Fruit fly (Drosophila melanogaster) whole organism, embryonic: ENCODE data around the gene ATPsynB.

Experiments
- Aef1 ChIP-seq: fragments of 200-800 bp; sonication (Bioruptor generic); IDR thresholded peaks from 3 replicates; pipeline ENCODE4 v1.3.6; 2022; ENCODE audit warnings: missing biosample characterization, missing genetic modification characterization
- Atf3 ChIP-seq: fragments of 200-800 bp; sonication (Bioruptor generic); optimal IDR thresholded peaks from 3 replicates; lab custom pipeline; 2016; ENCODE audit warnings: missing biosample characterization, missing genetic modification characterization
- C15 ChIP-seq: fragments of 200-800 bp; sonication (Bioruptor generic); IDR thresholded peaks from 3 replicates; pipeline ENCODE4 v1.3.6; 2022; ENCODE audit warnings: missing biosample characterization, missing genetic modification characterization
- CG10209 ChIP-seq: fragments of 200-800 bp; sonication (Bioruptor generic); optimal IDR thresholded peaks from 3 replicates; lab custom pipeline; 2017; ENCODE audit warnings: missing biosample characterization, mild to moderate bottlenecking, missing genetic modification characterization, missing genetic modification reagents
- CG10267 ChIP-seq: fragments of 200-800 bp; sonication (Bioruptor generic); optimal IDR thresholded peaks from 2 replicates; lab custom pipeline; 2018; ENCODE audit warnings: missing biosample characterization, mild to moderate bottlenecking, missing genetic modification characterization, moderate library complexity
- CG10321 ChIP-seq: fragments of 200-800 bp; sonication (Bioruptor generic); IDR thresholded peaks from 2 replicates; pipeline ENCODE4 v1.3.6; 2022; ENCODE audit warnings: missing biosample characterization, missing genetic modification characterization
- CG10654 ChIP-seq: fragments of 200-800 bp; sonication (Bioruptor generic); optimal IDR thresholded peaks from 2 replicates; lab custom pipeline; 2016; ENCODE audit warnings: missing biosample characterization, missing genetic modification characterization
- CG11695 ChIP-seq: fragments of 200-800 bp; sonication (Bioruptor generic); IDR thresholded peaks from 3 replicates; pipeline ENCODE4 v1.3.6; 2022; ENCODE audit warnings: missing biosample characterization, missing genetic modification characterization
- CG12104 ChIP-seq: fragments of 200-800 bp; sonication (Bioruptor generic); optimal IDR thresholded peaks from 3 replicates; lab custom pipeline; 2016; ENCODE audit warnings: missing biosample characterization, missing genetic modification characterization
- CG13287 ChIP-seq: fragments of 200-800 bp; sonication (Bioruptor generic); IDR thresholded peaks from 2 replicates; pipeline ENCODE4 v1.3.6; 2022; ENCODE audit warnings: missing biosample characterization, missing genetic modification characterization; ENCODE audit not compliant: partially characterized antibody
- CG15601 ChIP-seq: fragments of 200-800 bp; sonication (Bioruptor generic); optimal IDR thresholded peaks from 3 replicates; lab custom pipeline; 2019; ENCODE audit warnings: missing biosample characterization, mild to moderate bottlenecking, missing genetic modification characterization, moderate library complexity
- CG1602 ChIP-seq: fragments of 200-800 bp; sonication (Bioruptor generic); optimal IDR thresholded peaks from 3 replicates; lab custom pipeline; 2016; ENCODE audit warnings: missing biosample characterization, missing genetic modification characterization
- CG3163 ChIP-seq: fragments of 200-800 bp; sonication (Bioruptor generic); optimal IDR thresholded peaks from 3 replicates; lab custom pipeline; 2016; ENCODE audit warnings: missing biosample characterization, missing genetic modification characterization
- CG32772 ChIP-seq: fragments of 200-800 bp; sonication (Bioruptor generic); IDR thresholded peaks from 2 replicates; pipeline ENCODE4 v1.3.6; 2022; ENCODE audit warnings: missing biosample characterization, missing genetic modification characterization
- CG3281 ChIP-seq: fragments of 200-800 bp; sonication (Bioruptor generic); optimal IDR thresholded peaks from 3 replicates; lab custom pipeline; 2017; ENCODE audit warnings: missing biosample characterization, mild to moderate bottlenecking, missing genetic modification characterization
- CG4404 ChIP-seq: fragments of 200-800 bp; sonication (Bioruptor generic); IDR thresholded peaks from 2 replicates; pipeline ENCODE4 v1.3.6; 2022; ENCODE audit warnings: missing biosample characterization, missing genetic modification characterization
- CG4854 ChIP-seq: fragments of 200-800 bp; sonication (Bioruptor generic); optimal IDR thresholded peaks from 2 replicates; lab custom pipeline; 2016; ENCODE audit warnings: missing biosample characterization, missing genetic modification characterization, inconsistent platforms
- CG5180 ChIP-seq: fragments of 200-800 bp; sonication (Bioruptor generic); optimal IDR thresholded peaks from 3 replicates; lab custom pipeline; 2017; ENCODE audit warnings: missing biosample characterization, missing genetic modification characterization, mild to moderate bottlenecking, moderate library complexity, missing genetic modification reagents
- CG6254 ChIP-seq: fragments of 200-800 bp; sonication (Bioruptor generic); optimal IDR thresholded peaks from 3 replicates; lab custom pipeline; 2017; ENCODE audit warnings: mild to moderate bottlenecking, missing biosample characterization, missing genetic modification reagents, missing genetic modification characterization
- CG6765 ChIP-seq: fragments of 200-800 bp; sonication (Bioruptor generic); optimal IDR thresholded peaks from 3 replicates; lab custom pipeline; 2017; ENCODE audit warnings: missing biosample characterization, mild to moderate bottlenecking, missing genetic modification characterization
- CG8388 ChIP-seq: fragments of 200-800 bp; sonication (Bioruptor generic); optimal IDR thresholded peaks from 2 replicates; lab custom pipeline; 2019; ENCODE audit warnings: missing biosample characterization, mild to moderate bottlenecking, missing genetic modification characterization, moderate library complexity
- CG8478 ChIP-seq: fragments of >200 bp; optimal IDR thresholded peaks from 2 replicates; lab custom pipeline; 2018
- CrebB ChIP-seq: fragments of 200-800 bp; sonication (Bioruptor generic); optimal IDR thresholded peaks from 3 replicates; lab custom pipeline; 2018; ENCODE audit warnings: missing biosample characterization, mild to moderate bottlenecking, missing genetic modification characterization
- Dip2 ChIP-seq: fragments of 200-800 bp; sonication (Bioruptor generic); IDR thresholded peaks from 2 replicates; pipeline ENCODE4 v1.3.6; 2022; ENCODE audit warnings: missing biosample characterization, missing genetic modification characterization
- Doc2 ChIP-seq: fragments of 200-800 bp; sonication (Bioruptor generic); IDR thresholded peaks from 2 replicates; pipeline ENCODE4 v1.3.6; 2022; ENCODE audit warnings: missing biosample characterization, missing genetic modification characterization
- Doc3 ChIP-seq: fragments of 200-800 bp; sonication (Bioruptor generic); IDR thresholded peaks from 3 replicates; pipeline ENCODE4 v1.3.6; 2022; ENCODE audit warnings: missing biosample characterization, missing genetic modification characterization; ENCODE audit not compliant: partially characterized antibody
- Dref ChIP-seq: fragments of 200-800 bp; sonication (Bioruptor generic); IDR thresholded peaks from 2 replicates; pipeline ENCODE4 v1.3.6; 2022; ENCODE audit warnings: missing biosample characterization, missing genetic modification characterization
- H15 ChIP-seq: fragments of 200-800 bp; sonication (Bioruptor generic); IDR thresholded peaks from 3 replicates; pipeline ENCODE4 v1.3.6; 2022; ENCODE audit warnings: missing biosample characterization, missing genetic modification characterization
- Hand ChIP-seq: fragments of 200-800 bp; sonication (Bioruptor generic); optimal IDR thresholded peaks from 2 replicates; lab custom pipeline; 2017; ENCODE audit warnings: mild to moderate bottlenecking, missing biosample characterization, missing genetic modification reagents, missing genetic modification characterization
- Mrtf ChIP-seq: fragments of 200-800 bp; sonication (Bioruptor generic); IDR thresholded peaks from 3 replicates; pipeline ENCODE4 v1.3.6; 2022; ENCODE audit warnings: missing biosample characterization, missing genetic modification characterization
- NfI ChIP-seq: fragments of 200-800 bp; sonication (Bioruptor generic); optimal IDR thresholded peaks from 3 replicates; lab custom pipeline; 2018; ENCODE audit warnings: missing biosample characterization, mild to moderate bottlenecking, missing genetic modification characterization, moderate library complexity
- Opbp ChIP-seq: fragments of 200-800 bp; sonication (Bioruptor generic); IDR thresholded peaks from 3 replicates; pipeline ENCODE4 v1.3.6; 2022; ENCODE audit warnings: missing biosample characterization, missing genetic modification characterization; ENCODE audit not compliant: partially characterized antibody
- Sin3A ChIP-seq: fragments of >200 bp; optimal IDR thresholded peaks from 2 replicates; lab custom pipeline; 2018
- Stat92E ChIP-seq, 3 experiments: fragments of >200 bp in 2 of 3; fragments of 200-800 bp in 1 of 3; sonication (Bioruptor generic) in 1 of 3; optimal IDR thresholded peaks; 2 replicates each; lab custom pipeline; 2017 to 2019; ENCODE audit warnings: missing biosample characterization in 3 of 3, missing genetic modification characterization in 3 of 3, mild to moderate bottlenecking in 1 of 3, moderate library complexity in 1 of 3
- ase ChIP-seq: fragments of 200-800 bp; sonication (Bioruptor generic); IDR thresholded peaks from 3 replicates; pipeline ENCODE4 v1.3.6; 2022; ENCODE audit warnings: missing biosample characterization, missing genetic modification characterization
- caup ChIP-seq: fragments of 200-800 bp; sonication (Bioruptor generic); optimal IDR thresholded peaks from 3 replicates; lab custom pipeline; 2017; ENCODE audit warnings: missing biosample characterization, mild to moderate bottlenecking, missing genetic modification characterization, moderate library complexity; ENCODE audit not compliant: severe bottlenecking
- dati ChIP-seq: fragments of 200-800 bp; sonication (Bioruptor generic); IDR thresholded peaks from 2 replicates; pipeline ENCODE4 v1.3.6; 2022; ENCODE audit warnings: missing biosample characterization, missing genetic modification characterization
- fd102C ChIP-seq: fragments of 200-800 bp; sonication (Bioruptor generic); optimal IDR thresholded peaks from 2 replicates; lab custom pipeline; 2018; ENCODE audit warnings: missing biosample characterization, mild to moderate bottlenecking, missing genetic modification characterization, moderate library complexity
- gce ChIP-seq: fragments of 200-800 bp; sonication (Bioruptor generic); IDR thresholded peaks from 3 replicates; pipeline ENCODE4 v1.3.6; 2022; ENCODE audit warnings: missing biosample characterization, missing genetic modification characterization
- ind ChIP-seq: fragments of 200-800 bp; sonication (Bioruptor generic); optimal IDR thresholded peaks from 3 replicates; lab custom pipeline; 2016; ENCODE audit warnings: missing biosample characterization, missing genetic modification characterization
- lilli ChIP-seq: fragments of 200-800 bp; sonication (Bioruptor generic); optimal IDR thresholded peaks from 3 replicates; lab custom pipeline; 2016; ENCODE audit warnings: missing biosample characterization, missing genetic modification characterization
- mirr ChIP-seq: fragments of 200-800 bp; sonication (Bioruptor generic); optimal IDR thresholded peaks from 3 replicates; lab custom pipeline; 2018; ENCODE audit warnings: missing biosample characterization, mild to moderate bottlenecking, missing genetic modification characterization
- odd ChIP-seq: fragments of 200-800 bp; sonication (Bioruptor generic); optimal IDR thresholded peaks from 2 replicates; lab custom pipeline; 2017; ENCODE audit warnings: missing biosample characterization, mild to moderate bottlenecking, missing genetic modification characterization
- pb ChIP-seq: fragments of 200-800 bp; sonication (Bioruptor generic); optimal IDR thresholded peaks from 3 replicates; lab custom pipeline; 2016; ENCODE audit warnings: missing biosample characterization, missing genetic modification characterization
- pita ChIP-seq: fragments of 200-800 bp; sonication (Bioruptor generic); optimal IDR thresholded peaks from 2 replicates; lab custom pipeline; 2017; ENCODE audit warnings: missing biosample characterization, mild to moderate bottlenecking, missing genetic modification characterization
- slp2 ChIP-seq: fragments of 200-800 bp; sonication (Bioruptor generic); optimal IDR thresholded peaks from 2 replicates; lab custom pipeline; 2016; ENCODE audit warnings: missing biosample characterization, missing genetic modification characterization
- sob ChIP-seq: fragments of 200-800 bp; sonication (Bioruptor generic); IDR thresholded peaks from 2 replicates; pipeline ENCODE4 v1.3.6; 2022; ENCODE audit warnings: missing biosample characterization, missing genetic modification characterization
- stwl ChIP-seq: fragments of 200-800 bp; sonication (Bioruptor generic); optimal IDR thresholded peaks from 3 replicates; lab custom pipeline; 2018; ENCODE audit warnings: missing biosample characterization, mild to moderate bottlenecking, missing genetic modification characterization, moderate library complexity
- tin ChIP-seq: fragments of 200-800 bp; sonication (Bioruptor generic); optimal IDR thresholded peaks from 3 replicates; lab custom pipeline; 2016; ENCODE audit warnings: missing biosample characterization, missing genetic modification characterization
- trh ChIP-seq: fragments of 200-800 bp; sonication (Bioruptor generic); optimal IDR thresholded peaks from 2 replicates; lab custom pipeline; 2016; ENCODE audit warnings: missing biosample characterization, missing genetic modification characterization
- tx ChIP-seq: fragments of 200-800 bp; sonication (Bioruptor generic); optimal IDR thresholded peaks from 2 replicates; lab custom pipeline; 2016; ENCODE audit warnings: missing biosample characterization, missing genetic modification characterization
- vnd ChIP-seq: fragments of 200-800 bp; sonication (Bioruptor generic); IDR thresholded peaks from 3 replicates; pipeline ENCODE4 v1.3.6; 2022; ENCODE audit warnings: missing biosample characterization, missing genetic modification characterization; ENCODE audit not compliant: partially characterized antibody

Gene ATPsynB

dm6 chr3L:9698193-9698642 lies 31.6 kb upstream of the ATPsynB start, which contains the start of gene Ubc4 (continued):
- TF ChIP-seq Doc2 (GFP tag; lab: Robert Waterston, UW), result no peak
- no peak for TF ChIP-seq NfI (GFP tag; lab: Kevin White, UChicago)
- TF ChIP-seq vnd (GFP tag; lab: Robert Waterston, UW), result peak; percentile 71
- TF ChIP-seq tin (GFP tag; lab: Kevin White, UChicago), result no peak
- no peak for TF ChIP-seq slp2 (GFP tag; lab: Kevin White, UChicago)
- TF ChIP-seq CG12104 (GFP tag; lab: Kevin White, UChicago), result no peak
- TF ChIP-seq CG3163, result no peak
- peak; percentile 73 for TF ChIP-seq Doc3
- TF ChIP-seq pita (GFP tag; lab: Kevin White, UChicago), result no peak
- TF ChIP-seq tx, result no peak
- TF ChIP-seq Mrtf (GFP tag; lab: Robert Waterston, UW), result 0 out of 3 replicates have a peak, but pooled peaks have one; percentile 32
- TF ChIP-seq CG6765 (GFP tag; lab: Kevin White, UChicago), result no peak
- no peak for TF ChIP-seq CG8478 (lab: Kevin White, UChicago)
- TF ChIP-seq CG3281 (GFP tag; lab: Kevin White, UChicago), result no peak
- no peak for TF ChIP-seq pb
- TF ChIP-seq ind (GFP tag; lab: Kevin White, UChicago), result no peak
- TF ChIP-seq sob (GFP tag; lab: Robert Waterston, UW), result no peak
- TF ChIP-seq CG5180 (GFP tag; lab: Kevin White, UChicago), result no peak
- TF ChIP-seq CG10654 (GFP tag; lab: Kevin White, UChicago), result no peak
- TF ChIP-seq CG1602 (GFP tag; lab: Kevin White, UChicago), result no peak
- TF ChIP-seq Aef1 (GFP tag; lab: Robert Waterston, UW), result 0 out of 3 replicates have a peak, but pooled peaks have one; percentile 23
- TF ChIP-seq Sin3A (lab: Kevin White, UChicago), result peak; percentile 18
- no peak for TF ChIP-seq CG6254 (GFP tag; lab: Kevin White, UChicago)
- no peak for TF ChIP-seq CG10267 (tag; lab: Kevin White, UChicago)
- no peak for TF ChIP-seq CG10321 (GFP tag; lab: Robert Waterston, UW)
- no peak for TF ChIP-seq H15 (GFP tag; lab: Robert Waterston, UW)
- peak; percentile 81 for TF ChIP-seq Opbp (GFP tag; lab: Robert Waterston, UW)
- TF ChIP-seq Atf3, result no peak
- no peak for TF ChIP-seq CrebB (tag; lab: Kevin White, UChicago)
- no peak for TF ChIP-seq CG4404 (GFP tag; lab: Robert Waterston, UW)
- TF ChIP-seq fd102C (GFP tag; lab: Kevin White, UChicago), result no peak
- TF ChIP-seq ase (GFP tag; lab: Robert Waterston, UW), result no peak
- TF ChIP-seq stwl, result peak; percentile 54
- TF ChIP-seq lilli, result peak; percentile 42
- no peak for TF ChIP-seq CG10209
- peak; percentile 93 for TF ChIP-seq Dref (GFP tag; lab: Robert Waterston, UW)
- no peak for TF ChIP-seq CG4854 (GFP tag; lab: Kevin White, UChicago)
- no peak for TF ChIP-seq C15
- peak; percentile 91 for TF ChIP-seq CG13287 (GFP tag; lab: Robert Waterston, UW)
- TF ChIP-seq CG11695 (GFP tag; lab: Robert Waterston, UW), result no peak
- TF ChIP-seq CG32772 (GFP tag; lab: Robert Waterston, UW), result no peak
- no peak for TF ChIP-seq mirr (GFP tag; lab: Kevin White, UChicago)
- no peak for TF ChIP-seq gce
- TF ChIP-seq trh (GFP tag; lab: Kevin White, UChicago), result no peak
- TF ChIP-seq CG15601, result no peak
- no peak for TF ChIP-seq Dip2 (GFP tag; lab: Robert Waterston, UW)
- no peak for TF ChIP-seq caup
- TF ChIP-seq dati, result no peak
- no peak for TF ChIP-seq CG8388 (GFP tag; lab: Kevin White, UChicago)
- no peak for TF ChIP-seq Stat92E (GFP tag; optimal IDR thresholded peaks at IDR 0.05; lab: Kevin White, UChicago)
- no peak for TF ChIP-seq Hand
- TF ChIP-seq odd, result no peak
